Worm (Caenorhabditis elegans): ENCODE measurements around the gene unc-52.
A peak's percentile ranks its signal among the peaks of the same experiment; 100 is the strongest.

The unc-52 gene

ce11 chrII:14678157-14678556 lies 6.1 kb downstream of the unc-52 start, which contains the start of gene hhat-1:
TSS of gene hhat-1 (plus strand) at chrII:14678457.
- TF ChIP-seq blmp-1 (tag; optimal IDR thresholded peaks at IDR 0.05), result peak; percentile 71
- no peak for TF ChIP-seq nhr-28 (tag; optimal IDR thresholded peaks at IDR 0.05)
- TF ChIP-seq mep-1 (tag; optimal IDR thresholded peaks at IDR 0.05), result no peak
- no peak for TF ChIP-seq nhr-19 (GFP tag; conservative IDR thresholded peaks at IDR 0.05)

DNA sequence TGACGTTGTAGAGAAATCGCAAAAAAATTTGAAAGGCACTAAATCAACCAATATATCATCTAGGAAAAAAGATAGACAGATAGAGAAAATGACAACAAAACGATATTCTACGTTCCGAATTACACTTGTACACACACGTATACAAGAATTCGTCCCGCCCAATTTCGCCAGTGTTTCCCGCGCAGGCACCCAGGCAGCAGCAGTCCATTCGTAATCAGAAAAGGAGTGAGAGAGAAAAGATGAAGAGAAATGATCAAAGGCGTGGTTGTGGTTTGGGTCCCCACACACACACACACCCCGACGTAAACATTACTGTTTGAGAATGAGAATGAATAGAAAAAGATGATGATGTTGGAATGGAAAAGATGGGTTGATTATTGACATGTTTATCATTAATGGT lies 10.6 kb downstream of the unc-52 start:
- no peak for TF ChIP-seq grh-1 (GFP tag; IDR thresholded peaks at IDR 0.05)
- TF ChIP-seq zag-1 (tag; optimal IDR thresholded peaks at IDR 0.05), result no peak
- no peak for TF ChIP-seq C16A3.4 (tag; optimal IDR thresholded peaks at IDR 0.05)
- no peak for TF ChIP-seq dsc-1 (tag; optimal IDR thresholded peaks at IDR 0.05)
- TF ChIP-seq nhr-19 (GFP tag; conservative IDR thresholded peaks at IDR 0.05), result no peak
- TF ChIP-seq lin-13 (GFP tag; optimal IDR thresholded peaks at IDR 0.05), result no peak
- TF ChIP-seq mdl-1 (tag; optimal IDR thresholded peaks at IDR 0.05), result no peak
- TF ChIP-seq aha-1 (tag; optimal IDR thresholded peaks at IDR 0.05), result no peak
- TF ChIP-seq lin-15B (tag; optimal IDR thresholded peaks at IDR 0.05), result no peak
- TF ChIP-seq sox-4 (tag; optimal IDR thresholded peaks at IDR 0.05), result no peak
- peak in 1 of 2 experiments; percentile 11 for TF ChIP-seq lin-35 (GFP tag; optimal IDR thresholded peaks at IDR 0.05)
- TF ChIP-seq unc-98 (GFP tag; IDR thresholded peaks at IDR 0.05), result no peak
- no peak for TF ChIP-seq zip-4 (GFP tag; optimal IDR thresholded peaks at IDR 0.05)
- TF ChIP-seq isw-1 (GFP tag; IDR thresholded peaks at IDR 0.05), result no peak
- peak; percentile 84 for TF ChIP-seq nhr-85 (tag)
- TF ChIP-seq nhr-77 (tag; optimal IDR thresholded peaks at IDR 0.05), result no peak
- TF ChIP-seq fkh-8 (tag; optimal IDR thresholded peaks at IDR 0.05), result no peak
- no peak for TF ChIP-seq egl-27 (tag; optimal IDR thresholded peaks at IDR 0.05)
- TF ChIP-seq swsn-7 (tag; optimal IDR thresholded peaks at IDR 0.05), result no peak
- no peak for TF ChIP-seq nhr-47 (tag; optimal IDR thresholded peaks at IDR 0.05)
- TF ChIP-seq ceh-63 (GFP tag; optimal IDR thresholded peaks at IDR 0.05), result no peak
- no peak for TF ChIP-seq unc-86 (tag; optimal IDR thresholded peaks at IDR 0.05)
- no peak for TF ChIP-seq Y116A8C.19 (tag; optimal IDR thresholded peaks at IDR 0.05; ENCODE audit: borderline replicate concordance)
- TF ChIP-seq hlh-17 (GFP tag; optimal IDR thresholded peaks at IDR 0.05; ENCODE audit: borderline replicate concordance), result no peak
- TF ChIP-seq ztf-4 (tag; optimal IDR thresholded peaks at IDR 0.05), result no peak
- no peak for TF ChIP-seq lir-3 (tag; optimal IDR thresholded peaks at IDR 0.05; ENCODE audit: poor library complexity)
- peak; percentile 40 for TF ChIP-seq snu-23 (GFP tag; optimal IDR thresholded peaks at IDR 0.05)
- no peak for TF ChIP-seq unc-130 (tag; optimal IDR thresholded peaks at IDR 0.05)
- TF ChIP-seq C04F5.9 (tag; optimal IDR thresholded peaks at IDR 0.05), result no peak
- TF ChIP-seq nhr-84 (tag; optimal IDR thresholded peaks at IDR 0.05), result no peak
- TF ChIP-seq nhr-76 (tag; optimal IDR thresholded peaks at IDR 0.05), result no peak
- TF ChIP-seq mef-2 (tag; optimal IDR thresholded peaks at IDR 0.05), result no peak
- TF ChIP-seq unc-62 (GFP tag; optimal IDR thresholded peaks at IDR 0.05), result no peak
- TF ChIP-seq mep-1 (tag; optimal IDR thresholded peaks at IDR 0.05), result no peak
- TF ChIP-seq lin-39 (tag; optimal IDR thresholded peaks at IDR 0.05), result no peak
- TF ChIP-seq elt-3 (tag; optimal IDR thresholded peaks at IDR 0.05), result peak in 4 of 6 experiments; percentile 6 to 51 (median 46)
- no peak for TF ChIP-seq rnt-1 (tag; optimal IDR thresholded peaks at IDR 0.05)
- TF ChIP-seq nhr-12 (tag; optimal IDR thresholded peaks at IDR 0.05), result no peak
- no peak for TF ChIP-seq nhr-90 (tag; optimal IDR thresholded peaks at IDR 0.05; ENCODE audit: poor library complexity)
- TF ChIP-seq lin-14 (GFP tag; optimal IDR thresholded peaks at IDR 0.05), result peak; percentile 77
- no peak for TF ChIP-seq nhr-28 (tag; optimal IDR thresholded peaks at IDR 0.05)
- TF ChIP-seq nhr-71 (tag; optimal IDR thresholded peaks at IDR 0.05), result no peak
- TF ChIP-seq xbp-1 (tag; optimal IDR thresholded peaks at IDR 0.05), result no peak
- peak; percentile 86 for TF ChIP-seq blmp-1 (tag; optimal IDR thresholded peaks at IDR 0.05)
- peak; percentile 36 for TF ChIP-seq nhr-20 (tag; optimal IDR thresholded peaks at IDR 0.05)
